Fruit fly (Drosophila melanogaster): ENCODE results near the gene Obp19c.

dm6 chrX:20418864-20419263, at the start of gene Obp19c:
- TF ChIP-seq rgr (GFP tag; optimal IDR thresholded peaks at IDR 0.05) (no peak), dsf (GFP tag; optimal IDR thresholded peaks at IDR 0.05; ENCODE audit: borderline replicate concordance) (no peak), psq (GFP tag; optimal IDR thresholded peaks at IDR 0.05) (no peak), br (GFP tag; optimal IDR thresholded peaks at IDR 0.05) (no peak), GATAd (GFP tag; optimal IDR thresholded peaks at IDR 0.05) (no peak), Abd-B (GFP tag; optimal IDR thresholded peaks at IDR 0.05) (no peak), usp (GFP tag; optimal IDR thresholded peaks at IDR 0.05) (no peak), CrebA (GFP tag; optimal IDR thresholded peaks at IDR 0.05; ENCODE audit: borderline replicate concordance) (no peak), dl (GFP tag; optimal IDR thresholded peaks at IDR 0.05; ENCODE audit: insufficient read depth in 1 of 2, partially characterized antibody in 2 of 2) (no peak), lola (GFP tag; optimal IDR thresholded peaks at IDR 0.05) (no peak), OdsH (GFP tag; optimal IDR thresholded peaks at IDR 0.05) (no peak), pan (optimal IDR thresholded peaks at IDR 0.05) (no peak), N (GFP tag; optimal IDR thresholded peaks at IDR 0.05) (no peak)
